Worm (Caenorhabditis elegans) whole organism, L4/young adult: Measurements from ENCODE around the gene ZK816.3.

Experiments used
- W03F9.2 ChIP-seq: fragments of 150-350 bp; optimal IDR thresholded peaks from 2 replicates; lab custom pipeline; 2014; ENCODE audit warnings: missing biosample characterization, missing genetic modification characterization
- dao-5 ChIP-seq: sonication (generic microtip); optimal IDR thresholded peaks from 2 replicates; lab custom pipeline; 2016; ENCODE audit warnings: missing genotype, missing genetic modification characterization, moderate library complexity, missing compliant biosample characterization
- him-1 ChIP-seq: sonication (generic microtip); optimal IDR thresholded peaks from 2 replicates; lab custom pipeline; 2016; ENCODE audit warnings: missing genotype, missing genetic modification reagents, missing genetic modification characterization, missing compliant biosample characterization

ZK816.3 gene

DNA sequence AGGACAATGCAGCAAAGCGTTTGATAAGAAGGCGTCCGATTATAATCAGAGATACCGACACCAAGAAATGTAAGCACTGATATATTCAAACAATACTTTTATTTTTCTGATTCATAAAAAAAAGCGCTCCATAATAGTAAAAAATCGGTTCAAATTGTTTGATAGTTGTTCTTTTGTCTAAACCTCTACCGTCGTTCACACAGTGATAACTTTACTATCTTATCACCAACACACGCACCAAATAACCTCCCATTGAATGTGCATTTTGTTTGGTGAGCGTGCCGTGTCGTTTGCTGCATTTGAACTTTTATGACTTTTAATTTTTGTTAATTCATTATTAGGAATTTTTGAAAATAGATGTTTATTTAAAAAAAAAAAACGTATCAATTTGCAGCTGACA lies 14.1 kb upstream of the ZK816.3 start:
- TF ChIP-seq dao-5 (tag; lab: Kevin White, UChicago) (no peak), W03F9.2 (tag; lab: Kevin White, UChicago) (no peak), him-1 (tag; lab: Kevin White, UChicago) (no peak)

DNA sequence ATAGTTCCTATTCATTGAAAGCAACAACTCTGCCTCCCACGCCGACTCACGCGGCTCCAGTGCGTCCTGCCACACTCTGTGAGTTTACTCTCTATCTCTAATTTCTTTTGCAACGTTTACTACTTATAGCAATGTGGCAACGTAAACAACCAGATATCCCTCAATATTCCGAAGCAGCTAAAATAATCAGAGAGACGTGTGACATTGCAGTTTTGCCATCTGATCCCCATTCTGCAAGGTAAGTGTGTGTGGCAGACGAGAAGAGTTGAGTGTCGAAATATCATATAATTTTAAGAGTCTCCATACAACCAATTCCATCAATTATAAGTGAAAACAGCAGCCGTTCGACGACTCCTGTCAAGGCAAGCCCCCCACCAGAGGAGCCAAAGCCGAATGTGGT lies 8.3 kb upstream of the ZK816.3 start:
- no peak for TF ChIP-seq him-1 (tag; lab: Kevin White, UChicago)
- TF ChIP-seq dao-5 (tag; lab: Kevin White, UChicago): no peak
- no peak for TF ChIP-seq W03F9.2 (tag; lab: Kevin White, UChicago)

DNA sequence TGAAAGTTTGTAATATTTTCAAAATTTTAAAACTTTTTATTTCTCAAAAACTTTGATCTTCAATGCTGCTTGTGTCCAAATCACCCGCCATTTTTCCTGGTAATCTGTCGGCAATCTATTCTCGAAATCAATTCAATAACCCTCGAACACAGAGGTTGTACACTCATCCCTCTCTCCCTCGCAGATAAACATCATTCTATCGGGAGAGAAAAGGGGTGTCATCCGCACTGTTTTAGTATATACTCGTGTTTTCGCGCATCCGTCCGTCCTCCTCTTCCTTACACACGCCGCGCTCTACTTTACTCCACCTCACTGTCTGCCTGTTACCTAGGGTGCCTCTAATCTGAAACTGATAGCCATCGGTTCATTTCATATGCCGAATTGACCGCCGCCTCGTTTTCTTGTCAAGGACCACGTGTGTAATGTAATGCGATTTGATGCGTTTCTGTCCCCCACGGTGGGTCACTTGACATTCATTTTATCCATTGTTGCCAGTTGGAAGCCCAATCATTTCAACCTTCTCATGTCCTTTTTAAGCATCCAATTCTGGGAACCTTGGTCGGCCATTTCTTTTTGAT lies 4.5 kb upstream of the ZK816.3 start:
- TF ChIP-seq dao-5 (tag; lab: Kevin White, UChicago) (no peak), him-1 (tag; lab: Kevin White, UChicago) (no peak), W03F9.2 (tag; lab: Kevin White, UChicago) (no peak)

DNA sequence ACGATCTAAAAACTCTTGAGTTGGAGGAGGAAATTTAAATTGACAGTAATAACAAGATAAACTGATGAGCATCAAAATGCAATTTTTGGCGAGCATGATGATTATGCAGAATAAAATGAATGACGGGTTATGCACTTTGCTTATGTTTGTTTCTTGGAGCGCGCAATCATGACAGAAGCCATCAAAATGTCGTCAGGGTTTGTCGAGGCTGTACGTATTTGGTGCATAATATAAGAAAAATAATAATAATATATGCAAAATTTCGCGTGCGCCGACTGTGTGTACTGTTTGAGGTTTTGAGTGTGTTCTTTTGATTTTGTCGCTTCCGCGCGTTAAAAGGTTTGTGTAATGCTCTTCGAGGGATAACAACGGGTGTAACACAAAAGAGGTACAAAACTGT lies 2.1 kb downstream of the ZK816.3 start, which contains the start of gene nspg-4:
TSS of gene nspg-4 (minus strand) at position 101 of the 400 bp plus-strand sequence.
- TF ChIP-seq dao-5 (tag; lab: Kevin White, UChicago): no peak
- no peak for TF ChIP-seq him-1 (tag; lab: Kevin White, UChicago)
- TF ChIP-seq W03F9.2 (tag; lab: Kevin White, UChicago): no peak

DNA sequence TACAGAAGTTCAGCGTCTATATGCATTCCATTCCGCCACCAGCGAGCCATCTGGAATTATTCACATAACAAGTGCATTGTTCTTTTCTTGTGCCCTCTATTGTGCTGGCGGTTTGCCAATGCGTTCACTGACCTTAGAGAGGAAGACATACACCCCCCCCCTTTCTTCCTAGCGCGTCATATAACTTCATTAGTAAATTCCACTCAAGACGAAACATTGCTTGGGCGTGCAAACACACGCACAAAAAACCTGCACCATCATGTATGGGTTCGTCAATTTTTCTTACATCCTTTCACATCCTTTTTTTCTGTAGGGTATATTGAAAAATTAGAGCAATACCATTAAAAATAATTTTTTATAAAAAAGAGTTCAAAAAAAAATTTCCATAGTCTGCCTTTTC lies 3.3 kb downstream of the ZK816.3 start, which contains the start of gene ZK816.1:
TSS of gene ZK816.1 (plus strand) at position 187 of the 400 bp plus-strand sequence.
- no peak for TF ChIP-seq W03F9.2 (tag; lab: Kevin White, UChicago)
- no peak for TF ChIP-seq him-1 (tag; lab: Kevin White, UChicago)
- no peak for TF ChIP-seq dao-5 (tag; lab: Kevin White, UChicago)

DNA sequence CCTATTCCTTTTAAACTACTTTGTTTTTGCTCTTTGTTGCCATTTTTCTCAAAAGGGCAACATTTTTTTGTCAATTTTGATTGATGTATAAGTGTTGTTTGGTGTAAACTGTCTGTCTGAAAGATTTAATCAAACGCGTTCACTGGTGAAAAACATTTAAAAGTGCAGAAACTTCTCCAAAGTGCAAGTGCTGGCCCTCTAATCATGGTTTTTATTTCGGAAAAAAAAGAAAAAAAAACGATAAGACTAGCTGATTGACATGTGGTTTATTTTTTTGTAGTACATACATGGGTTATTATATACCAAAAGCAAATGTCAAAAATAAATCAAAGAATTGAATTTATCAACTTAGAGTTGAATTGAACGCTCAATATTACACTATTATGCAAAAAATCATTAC lies 14.2 kb downstream of the ZK816.3 start, which contains the start of gene dhs-26:
TSS of gene dhs-26 (minus strand) at position 116 of the 400 bp plus-strand sequence.
- TF ChIP-seq W03F9.2 (tag; lab: Kevin White, UChicago): no peak
- TF ChIP-seq dao-5 (tag; lab: Kevin White, UChicago): no peak
- TF ChIP-seq him-1 (tag; lab: Kevin White, UChicago): no peak

DNA sequence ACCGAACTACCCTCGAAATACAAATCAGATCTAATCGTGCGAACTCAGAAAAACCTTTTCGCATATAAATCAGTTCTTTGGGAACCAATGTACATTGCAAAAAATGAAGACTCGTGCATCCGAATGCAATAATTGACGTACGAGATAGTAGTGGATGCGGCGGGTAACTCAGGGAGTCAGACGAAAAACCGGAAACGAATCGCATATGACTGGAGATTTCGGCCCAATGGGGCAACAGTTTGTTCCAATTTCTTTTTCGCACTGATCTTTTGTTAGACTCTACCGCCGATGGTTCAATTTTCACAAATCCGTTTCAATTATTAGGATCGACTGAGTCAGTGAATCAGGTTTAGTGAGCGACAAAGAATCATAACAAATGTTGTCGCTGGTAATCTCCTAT lies 18.6 kb downstream of the ZK816.3 start:
- TF ChIP-seq dao-5 (tag; lab: Kevin White, UChicago) (no peak), him-1 (tag; lab: Kevin White, UChicago) (no peak), W03F9.2 (tag; lab: Kevin White, UChicago) (no peak)

DNA sequence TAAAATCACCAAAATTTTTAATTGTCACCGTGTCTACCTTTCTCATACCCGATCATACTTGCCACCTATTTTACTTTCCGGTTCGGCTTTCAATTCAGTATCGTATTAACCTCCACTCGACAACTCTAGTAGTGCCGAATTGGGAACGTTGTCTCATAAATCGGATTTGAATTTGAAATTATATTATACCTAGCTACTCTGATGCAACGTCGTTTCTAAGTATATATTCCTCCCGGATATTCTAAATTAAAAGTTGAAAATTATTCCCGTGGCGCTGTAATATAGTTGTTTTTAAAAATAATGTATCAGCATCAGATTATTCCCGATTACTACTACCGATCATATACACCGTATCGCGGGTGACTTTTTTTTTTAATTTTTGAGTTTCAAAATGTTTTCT lies 20.5 kb downstream of the ZK816.3 start, which contains the start of gene ZK563.2:
TSS of gene ZK563.2 (plus strand) at position 301 of the 400 bp plus-strand sequence.
- TF ChIP-seq dao-5 (tag; lab: Kevin White, UChicago) (no peak), W03F9.2 (tag; lab: Kevin White, UChicago) (no peak), him-1 (tag; lab: Kevin White, UChicago) (no peak)

DNA sequence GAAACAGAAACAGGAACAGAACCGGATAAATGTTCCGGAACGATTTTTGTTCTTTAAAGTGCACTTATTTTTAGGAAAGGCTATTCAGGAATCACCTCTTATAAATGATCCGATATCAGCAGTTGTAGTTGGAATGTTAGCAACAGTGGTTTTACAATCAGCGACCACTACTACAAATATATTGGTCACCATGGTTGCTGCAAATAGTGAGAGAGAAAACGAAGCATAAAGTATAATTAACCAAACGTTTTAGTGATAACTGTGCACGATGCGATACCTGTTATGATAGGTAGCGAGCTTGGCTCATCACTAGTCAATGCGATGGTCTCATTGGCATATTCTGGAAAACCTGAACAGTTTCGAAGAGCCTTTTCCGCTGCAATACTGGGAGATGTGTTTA lies 21.3 kb downstream of the ZK816.3 start:
- no peak for TF ChIP-seq W03F9.2 (tag; lab: Kevin White, UChicago)
- TF ChIP-seq him-1 (tag; lab: Kevin White, UChicago): no peak
- no peak for TF ChIP-seq dao-5 (tag; lab: Kevin White, UChicago)

DNA sequence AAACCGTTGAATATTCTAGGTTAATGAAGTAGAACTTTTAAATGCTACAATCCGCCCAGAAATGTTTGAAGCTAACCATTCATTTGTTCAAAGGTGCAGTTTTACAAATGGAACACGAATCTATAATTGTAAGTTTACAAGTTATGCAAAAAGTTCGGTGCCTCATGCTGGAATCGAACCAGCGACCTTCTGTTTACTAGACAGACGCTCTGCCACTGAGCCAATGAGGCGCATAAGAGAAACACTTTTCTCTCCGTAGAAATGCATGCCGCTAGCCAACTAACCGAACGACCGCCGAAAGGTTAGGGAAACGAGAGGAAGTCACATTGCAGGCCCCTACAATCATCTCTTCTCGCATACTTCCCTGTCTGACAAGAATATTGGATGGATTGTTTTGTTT lies 23.1 kb downstream of the ZK816.3 start:
- no peak for TF ChIP-seq W03F9.2 (tag; lab: Kevin White, UChicago)
- peak; percentile 27 for TF ChIP-seq dao-5 (tag; lab: Kevin White, UChicago)
- TF ChIP-seq him-1 (tag; lab: Kevin White, UChicago): peak; percentile 85

DNA sequence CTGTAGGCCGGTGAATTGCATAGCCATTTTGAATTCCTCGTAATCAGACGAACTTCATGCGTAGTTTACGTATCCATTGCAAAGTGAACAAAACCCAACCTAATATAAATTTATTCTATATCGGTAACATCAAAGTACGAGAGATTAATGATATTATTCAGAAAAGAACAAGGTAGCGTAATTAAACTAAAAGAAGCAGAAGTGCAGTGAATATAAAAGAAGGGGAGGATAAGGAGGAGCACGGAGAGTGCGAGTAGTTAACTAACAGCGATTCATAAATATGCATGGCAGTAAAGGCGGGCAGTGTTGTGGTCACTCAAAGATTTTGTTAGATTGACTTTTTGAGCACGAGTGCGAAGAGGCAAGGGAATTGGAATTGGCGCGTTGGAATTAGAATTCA lies 26.5 kb downstream of the ZK816.3 start, which contains the start of gene clc-3:
TSS of gene clc-3 (minus strand) at position 101 of the 400 bp plus-strand sequence.
- TF ChIP-seq W03F9.2 (tag; lab: Kevin White, UChicago) (no peak), dao-5 (tag; lab: Kevin White, UChicago) (no peak), him-1 (tag; lab: Kevin White, UChicago) (no peak)

DNA sequence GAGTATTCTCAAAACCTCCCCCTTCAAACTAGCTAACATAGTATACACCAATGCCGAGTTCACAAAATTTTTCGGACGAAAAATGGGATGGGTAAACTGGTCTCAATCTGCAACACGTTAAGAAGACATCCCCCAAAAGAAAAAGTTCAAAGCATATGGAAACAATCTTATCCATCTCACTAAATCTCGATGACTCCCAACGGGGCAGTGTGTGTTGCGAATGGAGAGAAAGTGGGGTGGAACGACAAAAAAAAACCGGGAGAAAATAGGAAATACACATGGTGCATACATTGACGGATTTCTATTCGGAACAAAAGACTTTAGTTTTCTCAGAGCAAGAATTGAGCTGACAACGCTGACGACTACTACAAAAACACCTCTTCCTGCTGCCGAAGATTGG lies 27.1 kb downstream of the ZK816.3 start:
- no peak for TF ChIP-seq W03F9.2 (tag; lab: Kevin White, UChicago)

DNA sequence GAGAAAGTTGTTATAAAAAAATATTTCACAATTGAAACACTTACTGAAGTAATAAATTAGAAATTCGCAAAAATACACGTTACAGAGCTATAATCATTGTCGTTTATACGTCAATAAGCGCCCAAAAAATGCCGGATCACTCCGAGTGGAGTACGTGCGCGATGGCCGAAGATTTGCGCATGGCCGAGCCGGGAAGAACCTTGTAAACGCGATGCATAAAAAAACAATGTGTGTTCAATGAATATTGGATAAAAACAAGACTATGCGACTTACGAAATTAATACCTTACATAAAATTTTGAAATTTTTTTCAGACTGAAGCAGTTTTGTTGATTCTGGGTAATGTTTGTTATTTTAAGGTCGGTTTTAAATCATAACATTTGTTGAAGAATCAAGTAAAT lies 30.9 kb downstream of the ZK816.3 start, which contains the start of gene sorf-1:
TSS of gene sorf-1 (minus strand) at position 135 of the 400 bp plus-strand sequence.
- no peak for TF ChIP-seq dao-5 (tag; lab: Kevin White, UChicago)
- no peak for TF ChIP-seq him-1 (tag; lab: Kevin White, UChicago)
- TF ChIP-seq W03F9.2 (tag; lab: Kevin White, UChicago): no peak

DNA sequence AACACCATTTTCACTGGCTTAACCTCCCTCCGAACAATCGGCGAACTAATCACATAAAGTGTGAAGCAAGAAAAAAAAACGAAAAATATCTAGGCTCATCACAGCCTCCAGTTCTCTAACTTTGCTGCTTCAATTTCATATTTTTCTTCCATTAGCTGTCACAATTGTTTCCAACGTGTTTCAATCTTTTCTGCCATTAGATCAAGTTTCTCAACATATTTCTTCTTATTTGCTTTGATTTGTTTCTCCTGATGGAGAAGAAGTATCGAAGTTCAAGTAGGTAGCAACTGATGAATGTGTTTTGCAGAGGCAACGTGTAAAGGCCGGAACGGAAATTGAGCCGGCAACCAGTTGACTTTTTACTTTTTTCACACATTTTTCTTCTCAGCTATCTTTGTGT lies 32.0 kb downstream of the ZK816.3 start, which contains the start of gene ZK563.7:
TSS of gene ZK563.7 (plus strand) at position 301 of the 400 bp plus-strand sequence.
- TF ChIP-seq him-1 (tag; lab: Kevin White, UChicago) (no peak), dao-5 (tag; lab: Kevin White, UChicago) (no peak), W03F9.2 (tag; lab: Kevin White, UChicago) (no peak)
